Worm (Caenorhabditis elegans) whole organism, mixed stage, embryonic: ENCODE results near the gene srh-69.
A peak's percentile ranks its signal among the peaks of the same experiment; 100 is the strongest.

Source experiments
- M03D4.4 ChIP-seq: sonication (generic microtip); optimal IDR thresholded peaks from 2 replicates; lab custom pipeline; 2017; ENCODE audit warnings: mild to moderate bottlenecking, missing genetic modification characterization, missing compliant biosample characterization
- bed-3 ChIP-seq: fragments of 200-800 bp; sonication (Bioruptor generic); optimal IDR thresholded peaks from 3 replicates; lab custom pipeline; 2018; ENCODE audit warnings: mild to moderate bottlenecking, missing genetic modification characterization, moderate library complexity, missing compliant biosample characterization
- blmp-1 ChIP-seq: fragments of 150-350 bp; optimal IDR thresholded peaks from 2 replicates; lab custom pipeline; 2014; ENCODE audit warnings: missing biosample characterization, missing genetic modification characterization
- ceh-39 ChIP-seq: fragments of 150-350 bp; optimal IDR thresholded peaks from 2 replicates; lab custom pipeline; 2014; ENCODE audit warnings: missing biosample characterization, missing genetic modification characterization
- ceh-43 ChIP-seq: fragments of 200-800 bp; sonication (Bioruptor generic); optimal IDR thresholded peaks from 2 replicates; lab custom pipeline; 2018; ENCODE audit warnings: mild to moderate bottlenecking, missing genetic modification characterization, moderate library complexity, missing compliant biosample characterization
- ceh-83 ChIP-seq: fragments of 200-800 bp; sonication (Bioruptor generic); optimal IDR thresholded peaks from 2 replicates; lab custom pipeline; 2018; ENCODE audit warnings: mild to moderate bottlenecking, missing genetic modification characterization, missing compliant biosample characterization
- ces-1 ChIP-seq: fragments of 150-350 bp; optimal IDR thresholded peaks from 2 replicates; lab custom pipeline; 2014; ENCODE audit warnings: missing biosample characterization, missing genetic modification reagents, missing genetic modification characterization
- cnd-1 ChIP-seq: fragments of 200-800 bp; sonication (Bioruptor generic); optimal IDR thresholded peaks from 2 replicates; lab custom pipeline; 2018; ENCODE audit warnings: mild to moderate bottlenecking, missing genetic modification characterization, missing compliant biosample characterization
- drap-1 ChIP-seq: fragments of 200-800 bp; sonication (Bioruptor generic); optimal IDR thresholded peaks from 3 replicates; lab custom pipeline; 2018; ENCODE audit warnings: mild to moderate bottlenecking, missing genetic modification characterization, missing compliant biosample characterization
- elt-1 ChIP-seq: sonication (generic microtip); optimal IDR thresholded peaks from 2 replicates; lab custom pipeline; 2017; ENCODE audit warnings: missing genetic modification characterization, mild to moderate bottlenecking, missing compliant biosample characterization, antibody characterized with exemption, moderate library complexity, borderline replicate concordance; ENCODE audit not compliant: insufficient read depth
- elt-3 ChIP-seq: fragments of 150-350 bp; optimal IDR thresholded peaks from 2 replicates; lab custom pipeline; 2014; ENCODE audit warnings: missing biosample characterization, missing genetic modification characterization
- flh-1 ChIP-seq: fragments of 200-800 bp; sonication (Bioruptor generic); optimal IDR thresholded peaks from 2 replicates; lab custom pipeline; 2018; ENCODE audit warnings: mild to moderate bottlenecking, missing genetic modification characterization, moderate library complexity, missing compliant biosample characterization
- ham-2 ChIP-seq: fragments of 200-800 bp; sonication (Bioruptor generic); optimal IDR thresholded peaks from 2 replicates; lab custom pipeline; 2018; ENCODE audit warnings: mild to moderate bottlenecking, missing genetic modification characterization, missing compliant biosample characterization
- lin-13 ChIP-seq: fragments of 150-350 bp; optimal IDR thresholded peaks from 2 replicates; lab custom pipeline; 2014; ENCODE audit warnings: missing biosample characterization, missing genetic modification characterization
- lin-32 ChIP-seq: fragments of 200-800 bp; sonication (Bioruptor generic); optimal IDR thresholded peaks from 2 replicates; lab custom pipeline; 2018; ENCODE audit warnings: mild to moderate bottlenecking, missing genetic modification characterization, missing compliant biosample characterization
- lsy-2 ChIP-seq: fragments of 150-350 bp; optimal IDR thresholded peaks from 2 replicates; lab custom pipeline; 2014; ENCODE audit warnings: missing biosample characterization, missing genetic modification characterization
- mab-5 ChIP-seq: fragments of 150-350 bp; optimal IDR thresholded peaks from 2 replicates; lab custom pipeline; 2014; ENCODE audit warnings: missing biosample characterization, missing genetic modification characterization
- mep-1 ChIP-seq: fragments of 150-350 bp; optimal IDR thresholded peaks from 2 replicates; lab custom pipeline; 2017; ENCODE audit warnings: missing biosample characterization, missing genetic modification reagents, missing genetic modification characterization, inconsistent platforms
- mls-2 ChIP-seq: sonication (generic microtip); optimal IDR thresholded peaks from 2 replicates; lab custom pipeline; 2016; ENCODE audit warnings: mild to moderate bottlenecking, missing genetic modification characterization, moderate library complexity, missing compliant biosample characterization
- nhr-2 ChIP-seq: fragments of 150-350 bp; optimal IDR thresholded peaks from 2 replicates; lab custom pipeline; 2014; ENCODE audit warnings: missing biosample characterization, missing genetic modification characterization
- nhr-237 ChIP-seq: fragments of 150-350 bp; optimal IDR thresholded peaks from 2 replicates; lab custom pipeline; 2014; ENCODE audit warnings: missing biosample characterization, missing genetic modification characterization
- nhr-28 ChIP-seq: fragments of 150-350 bp; optimal IDR thresholded peaks from 2 replicates; lab custom pipeline; 2014; ENCODE audit warnings: missing biosample characterization, missing genetic modification characterization
- nhr-76 ChIP-seq: sonication (generic microtip); optimal IDR thresholded peaks from 2 replicates; lab custom pipeline; 2017; ENCODE audit warnings: missing biosample characterization, missing genetic modification characterization
- pha-4 ChIP-seq: fragments of 150-350 bp; optimal IDR thresholded peaks from 2 replicates; lab custom pipeline; 2018; ENCODE audit warnings: missing biosample characterization, missing genetic modification reagents, missing genetic modification characterization
- sem-2 ChIP-seq: fragments of 200-800 bp; sonication (Bioruptor generic); optimal IDR thresholded peaks from 2 replicates; lab custom pipeline; 2018; ENCODE audit warnings: mild to moderate bottlenecking, missing genetic modification characterization, missing compliant biosample characterization
- sptf-1 ChIP-seq: sonication (generic microtip); optimal IDR thresholded peaks from 2 replicates; lab custom pipeline; 2017; ENCODE audit warnings: mild to moderate bottlenecking, missing genetic modification characterization, moderate library complexity, missing compliant biosample characterization
- tbx-8 ChIP-seq: fragments of 200-800 bp; sonication (Bioruptor generic); optimal IDR thresholded peaks from 2 replicates; lab custom pipeline; 2018; ENCODE audit warnings: mild to moderate bottlenecking, missing genetic modification characterization, moderate library complexity, missing compliant biosample characterization
- unc-120 ChIP-seq: sonication (generic microtip); optimal IDR thresholded peaks from 2 replicates; lab custom pipeline; 2017; ENCODE audit warnings: missing genetic modification characterization, missing compliant biosample characterization; ENCODE audit not compliant: poor library complexity, severe bottlenecking
- unc-39 ChIP-seq: fragments of 150-350 bp; optimal IDR thresholded peaks from 2 replicates; lab custom pipeline; 2014; ENCODE audit warnings: missing biosample characterization, missing genetic modification characterization
- unc-62 ChIP-seq: fragments of 150-350 bp; optimal IDR thresholded peaks from 2 replicates; lab custom pipeline; 2014; ENCODE audit warnings: missing biosample characterization, missing genetic modification reagents, missing genetic modification characterization
- zip-8 ChIP-seq: fragments of 150-350 bp; optimal IDR thresholded peaks from 2 replicates; lab custom pipeline; 2014; ENCODE audit warnings: missing biosample characterization, missing genetic modification characterization

The srh-69 gene

ce11 chrII:12482622-12483021, 31.9 kb downstream of the srh-69 start, which contains the start of gene fbxb-102:
fbxb-102 (plus strand) TSS chrII:12482922.
- no peak for TF ChIP-seq flh-1 (GFP tag; lab: Kevin White, UChicago)
- no peak for TF ChIP-seq lsy-2 (tag; lab: Kevin White, UChicago)
- no peak for TF ChIP-seq elt-3 (tag; lab: Kevin White, UChicago)
- no peak for TF ChIP-seq M03D4.4 (tag; lab: Kevin White, UChicago)
- peak; percentile 44 for TF ChIP-seq zip-8 (tag; lab: Kevin White, UChicago)

DNA sequence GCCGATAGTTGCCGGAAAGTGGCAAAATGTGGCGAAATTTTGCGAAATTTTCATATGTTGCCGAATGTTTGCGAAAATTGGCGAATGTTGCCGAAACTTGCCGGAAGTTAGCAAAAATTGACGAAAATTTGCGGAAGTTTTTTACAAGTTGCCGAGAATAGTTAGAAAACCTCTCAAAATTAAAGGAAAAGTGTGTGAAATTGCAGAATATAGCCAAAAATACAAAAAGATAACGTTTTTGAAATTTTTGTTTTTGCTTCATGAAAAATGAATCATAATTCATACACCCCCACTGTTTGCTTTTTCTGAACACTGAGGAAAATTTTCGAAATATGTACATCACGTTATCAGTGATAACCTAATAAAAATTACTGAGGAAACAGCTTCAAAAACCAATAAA, 32.9 kb downstream of the srh-69 start:
- TF ChIP-seq bed-3 = no peak
- no peak for TF ChIP-seq ceh-83 (GFP tag; lab: Kevin White, UChicago)
- TF ChIP-seq zip-8 (tag; lab: Kevin White, UChicago) = no peak

ce11 chrII:12480811-12481210, 33.7 kb downstream of the srh-69 start, which contains the start of gene arrd-9:
arrd-9 (minus strand) TSS chrII:12480911.
- no peak for TF ChIP-seq mab-5 (tag; lab: Kevin White, UChicago)
- TF ChIP-seq flh-1 (GFP tag; lab: Kevin White, UChicago) = no peak
- TF ChIP-seq mls-2 (tag; lab: Kevin White, UChicago) = no peak
- no peak for TF ChIP-seq pha-4 (tag; lab: Kevin White, UChicago)
- TF ChIP-seq mep-1 (tag; lab: Kevin White, UChicago) = no peak
- no peak for TF ChIP-seq nhr-28
- no peak for TF ChIP-seq tbx-8 (GFP tag; lab: Kevin White, UChicago)
- no peak for TF ChIP-seq drap-1 (GFP tag; lab: Kevin White, UChicago)

- TF ChIP-seq unc-39 = no peak
- TF ChIP-seq bed-3 = no peak
- no peak for TF ChIP-seq unc-62
- TF ChIP-seq sptf-1 = no peak
- TF ChIP-seq ces-1 (GFP tag; lab: Kevin White, UChicago) = no peak
- no peak for TF ChIP-seq zip-8 (tag; lab: Kevin White, UChicago)
- no peak for TF ChIP-seq drap-1 (GFP tag; lab: Kevin White, UChicago)
- TF ChIP-seq ceh-39 (tag; lab: Kevin White, UChicago) = no peak
- no peak for TF ChIP-seq sem-2 (GFP tag; lab: Kevin White, UChicago)
- no peak for TF ChIP-seq blmp-1 (tag; lab: Kevin White, UChicago)
- no peak for TF ChIP-seq flh-1 (GFP tag; lab: Kevin White, UChicago)
- no peak for TF ChIP-seq nhr-237 (tag; lab: Kevin White, UChicago)
- TF ChIP-seq nhr-28 = no peak
- TF ChIP-seq tbx-8 (GFP tag; lab: Kevin White, UChicago) = no peak
- no peak for TF ChIP-seq ceh-43 (GFP tag; lab: Kevin White, UChicago)
- TF ChIP-seq cnd-1 (tag; lab: Kevin White, UChicago) = no peak
Observed at ce11 chrII:12473406-12473805, 41.1 kb downstream of the srh-69 start, which contains the start of gene srg-17. srg-17 (plus strand) TSS chrII:12473706.

DNA sequence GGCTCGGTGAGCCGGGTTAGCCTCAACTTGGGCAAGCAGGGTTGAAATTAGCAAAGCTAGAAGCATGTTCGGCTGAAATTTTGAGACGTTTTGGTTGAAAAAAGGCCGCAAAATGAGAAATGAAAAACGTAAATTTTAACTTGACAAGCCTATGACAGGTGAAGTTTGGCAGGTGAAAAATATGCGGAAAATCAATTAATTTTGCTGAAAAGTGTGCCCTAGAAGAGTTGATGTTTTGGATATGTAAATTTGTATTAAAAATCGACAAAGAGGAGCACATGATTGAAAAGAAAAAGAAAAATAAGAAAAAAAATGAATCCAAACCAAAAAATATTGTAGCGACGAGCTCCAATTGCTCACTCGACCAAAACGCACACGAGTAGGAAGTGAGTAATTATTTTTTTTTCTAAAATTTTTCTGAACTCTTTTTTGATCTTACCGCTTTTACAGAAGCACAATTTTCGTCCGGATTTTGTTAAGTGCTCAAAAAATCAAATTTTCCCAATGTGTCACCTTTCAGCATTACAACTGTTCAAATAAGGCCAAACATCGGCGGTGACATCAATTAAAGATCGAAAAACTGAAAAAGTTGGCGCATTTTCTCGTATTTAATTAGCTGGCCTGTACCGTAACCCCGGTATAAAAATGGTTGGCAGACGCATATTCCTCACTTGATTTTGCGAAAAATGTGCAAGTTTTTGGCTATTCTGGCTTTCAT, 43.2 kb downstream of the srh-69 start, which contains the start of the genes F15A4.5 and phat-8:
F15A4.5 (minus strand) TSS at position 101 of the 718 bp plus-strand sequence.
phat-8 (plus strand) TSS at position 668 of the 718 bp plus-strand sequence.
- no peak for TF ChIP-seq elt-1
- TF ChIP-seq nhr-28 = no peak
- TF ChIP-seq zip-8 (tag; lab: Kevin White, UChicago) = no peak
- TF ChIP-seq tbx-8 (GFP tag; lab: Kevin White, UChicago) = no peak
- TF ChIP-seq pha-4 (tag; lab: Kevin White, UChicago) = no peak
- no peak for TF ChIP-seq nhr-76 (tag; lab: Kevin White, UChicago)
- no peak for TF ChIP-seq ceh-83 (GFP tag; lab: Kevin White, UChicago)
- TF ChIP-seq sem-2 (GFP tag; lab: Kevin White, UChicago) = no peak
- TF ChIP-seq lin-13 = no peak
- no peak for TF ChIP-seq lin-32 (GFP tag; lab: Kevin White, UChicago)
- no peak for TF ChIP-seq bed-3
- TF ChIP-seq unc-120 (tag; lab: Kevin White, UChicago) = no peak
- TF ChIP-seq nhr-2 (tag; lab: Kevin White, UChicago) = no peak
- TF ChIP-seq ham-2 (GFP tag; lab: Kevin White, UChicago) = no peak
- no peak for TF ChIP-seq elt-3 (tag; lab: Kevin White, UChicago)
- TF ChIP-seq flh-1 (GFP tag; lab: Kevin White, UChicago) = no peak
- TF ChIP-seq ces-1 (GFP tag; lab: Kevin White, UChicago) = no peak
- TF ChIP-seq unc-39 = no peak
- no peak for TF ChIP-seq nhr-237 (tag; lab: Kevin White, UChicago)
